Worm (Caenorhabditis elegans) whole organism, young adult: ENCODE results near the gene cbp-1.

ENCODE experiments used
- F33H1.4 ChIP-seq: fragments of 200-800 bp; sonication (Bioruptor generic); IDR thresholded peaks from 2 replicates; pipeline ENCODE4 v1.3.6; 2022; ENCODE audit warnings: missing genetic modification reagents, missing genetic modification characterization, missing compliant biosample characterization
- F49E8.2 ChIP-seq: sonication (generic microtip); optimal IDR thresholded peaks from 3 replicates; lab custom pipeline; 2017; ENCODE audit warnings: missing genetic modification characterization, mild to moderate bottlenecking, missing compliant biosample characterization, antibody characterized with exemption, moderate library complexity; ENCODE audit not compliant: insufficient read depth
- F52B5.7 ChIP-seq: sonication (generic microtip); optimal IDR thresholded peaks from 2 replicates; lab custom pipeline; 2016; ENCODE audit warnings: mild to moderate bottlenecking, missing genetic modification characterization, missing compliant biosample characterization
- Y53G8AR.9 ChIP-seq: fragments of 200-800 bp; sonication (Bioruptor generic); conservative IDR thresholded peaks from 2 replicates; pipeline ENCODE4 v1.3.6; 2022; ENCODE audit warnings: missing genetic modification reagents, missing genetic modification characterization, missing compliant biosample characterization
- ama-1 ChIP-seq, 3 experiments: fragments of 150-350 bp in 1 of 3; sonication (generic microtip) in 2 of 3; optimal IDR thresholded peaks; 2 replicates each; lab custom pipeline; 2014 to 2018; ENCODE audit warnings: missing biosample characterization in 2 of 3, missing genetic modification characterization in 2 of 3, missing genetic modification reagents in 2 of 3
- ceh-91 ChIP-seq: fragments of 200-800 bp; sonication (Bioruptor generic); IDR thresholded peaks from 2 replicates; pipeline ENCODE4 v1.3.6; 2022; ENCODE audit warnings: missing genetic modification reagents, missing genetic modification characterization, missing compliant biosample characterization
- dpff-1 ChIP-seq: sonication (generic microtip); optimal IDR thresholded peaks from 2 replicates; lab custom pipeline; 2017; ENCODE audit warnings: mild to moderate bottlenecking, missing genetic modification characterization, missing compliant biosample characterization
- lin-40 ChIP-seq: sonication (generic microtip); optimal IDR thresholded peaks from 2 replicates; lab custom pipeline; 2016; ENCODE audit warnings: missing genetic modification characterization, mild to moderate bottlenecking, missing compliant biosample characterization, missing genotype, missing genetic modification reagents
- madf-10 ChIP-seq: sonication (generic microtip); optimal IDR thresholded peaks from 2 replicates; lab custom pipeline; 2016; ENCODE audit warnings: mild to moderate bottlenecking, missing genetic modification characterization, missing compliant biosample characterization
- nfya-1 ChIP-seq: sonication (generic microtip); optimal IDR thresholded peaks from 2 replicates; lab custom pipeline; 2017; ENCODE audit warnings: antibody characterized with exemption, missing compliant biosample characterization, missing genetic modification characterization, borderline replicate concordance; ENCODE audit not compliant: insufficient read depth
- sea-2 ChIP-seq: fragments of 200-800 bp; sonication (Bioruptor generic); IDR thresholded peaks from 2 replicates; pipeline ENCODE4 v1.3.6; 2022; ENCODE audit warnings: missing genetic modification characterization, missing compliant biosample characterization
- snpc-3.4 ChIP-seq: sonication (generic microtip); optimal IDR thresholded peaks from 2 replicates; lab custom pipeline; 2017; ENCODE audit warnings: missing genetic modification characterization, mild to moderate bottlenecking, missing compliant biosample characterization, antibody characterized with exemption, moderate library complexity, missing genotype, missing genetic modification reagents
- unc-62 ChIP-seq: fragments of 150-350 bp; optimal IDR thresholded peaks from 2 replicates; lab custom pipeline; 2014; ENCODE audit warnings: missing biosample characterization, missing genetic modification reagents, missing genetic modification characterization
- ztf-18 ChIP-seq: sonication (generic microtip); optimal IDR thresholded peaks from 2 replicates; lab custom pipeline; 2016; ENCODE audit warnings: missing genotype, mild to moderate bottlenecking, missing genetic modification characterization, missing compliant biosample characterization

DNA sequence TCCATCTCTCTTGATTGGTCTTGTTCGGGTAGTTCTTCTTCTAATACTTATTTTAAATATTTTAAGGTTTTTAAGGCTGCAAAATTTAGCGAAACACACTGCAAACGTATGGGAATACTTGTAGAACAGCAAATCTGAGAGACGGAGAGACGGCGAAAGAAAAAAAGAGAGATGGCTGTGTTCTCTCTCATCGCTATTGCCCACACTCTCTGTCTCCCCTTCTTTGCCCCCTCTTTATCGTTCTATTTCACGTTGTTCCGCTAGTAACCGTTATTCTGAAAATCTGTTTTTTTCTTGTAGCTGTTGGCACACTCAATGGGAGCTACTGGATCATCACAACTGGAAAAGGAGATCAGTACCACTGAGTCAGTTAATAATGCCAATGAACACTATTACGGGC lies 10.0 kb downstream of the cbp-1 start, which contains the start of gene usp-46:
- no peak for TF ChIP-seq F49E8.2 (tag; lab: Kevin White, UChicago)
- TF ChIP-seq sea-2 (GFP tag; lab: Robert Waterston, UW): no peak
- no peak for TF ChIP-seq ama-1 (optimal IDR thresholded peaks at IDR 0.05; lab: Kevin White, UChicago)
- no peak for TF ChIP-seq ama-1 (GFP tag; optimal IDR thresholded peaks at IDR 0.05; lab: Kevin White, UChicago)
- TF ChIP-seq snpc-3.4 (tag; lab: Kevin White, UChicago): no peak
- no peak for TF ChIP-seq F52B5.7 (tag; lab: Kevin White, UChicago)
- no peak for TF ChIP-seq ztf-18 (tag; lab: Kevin White, UChicago)
- no peak for TF ChIP-seq lin-40 (tag; lab: Kevin White, UChicago)
- TF ChIP-seq madf-10 (tag; lab: Kevin White, UChicago): no peak
- no peak for TF ChIP-seq unc-62
- no peak for TF ChIP-seq F33H1.4 (GFP tag; lab: Robert Waterston, UW)
- no peak for TF ChIP-seq nfya-1 (tag; lab: Kevin White, UChicago)
- TF ChIP-seq dpff-1: no peak
- TF ChIP-seq ceh-91 (GFP tag; lab: Robert Waterston, UW): no peak
- TF ChIP-seq Y53G8AR.9 (GFP tag; lab: Robert Waterston, UW): no peak
